Worm (Caenorhabditis elegans) whole organism, mixed stage, embryonic: Measurements from ENCODE around the gene D2062.1.

Experiments used
- blmp-1 ChIP-seq: fragments of 150-350 bp; optimal IDR thresholded peaks from 2 replicates; lab custom pipeline; 2014; ENCODE audit warnings: missing biosample characterization, missing genetic modification characterization
- ceh-39 ChIP-seq: fragments of 150-350 bp; optimal IDR thresholded peaks from 2 replicates; lab custom pipeline; 2014; ENCODE audit warnings: missing biosample characterization, missing genetic modification characterization
- ces-1 ChIP-seq: fragments of 150-350 bp; optimal IDR thresholded peaks from 2 replicates; lab custom pipeline; 2014; ENCODE audit warnings: missing biosample characterization, missing genetic modification reagents, missing genetic modification characterization
- cnd-1 ChIP-seq: fragments of 200-800 bp; sonication (Bioruptor generic); optimal IDR thresholded peaks from 2 replicates; lab custom pipeline; 2018; ENCODE audit warnings: mild to moderate bottlenecking, missing genetic modification characterization, missing compliant biosample characterization
- drap-1 ChIP-seq: fragments of 200-800 bp; sonication (Bioruptor generic); optimal IDR thresholded peaks from 3 replicates; lab custom pipeline; 2018; ENCODE audit warnings: mild to moderate bottlenecking, missing genetic modification characterization, missing compliant biosample characterization
- elt-1 ChIP-seq: sonication (generic microtip); optimal IDR thresholded peaks from 2 replicates; lab custom pipeline; 2017; ENCODE audit warnings: missing genetic modification characterization, mild to moderate bottlenecking, missing compliant biosample characterization, antibody characterized with exemption, moderate library complexity, borderline replicate concordance; ENCODE audit not compliant: insufficient read depth
- flh-1 ChIP-seq: fragments of 200-800 bp; sonication (Bioruptor generic); optimal IDR thresholded peaks from 2 replicates; lab custom pipeline; 2018; ENCODE audit warnings: mild to moderate bottlenecking, missing genetic modification characterization, moderate library complexity, missing compliant biosample characterization
- lsy-2 ChIP-seq: fragments of 150-350 bp; optimal IDR thresholded peaks from 2 replicates; lab custom pipeline; 2014; ENCODE audit warnings: missing biosample characterization, missing genetic modification characterization
- mab-5 ChIP-seq: fragments of 150-350 bp; optimal IDR thresholded peaks from 2 replicates; lab custom pipeline; 2014; ENCODE audit warnings: missing biosample characterization, missing genetic modification characterization
- nhr-12 ChIP-seq: fragments of 150-350 bp; optimal IDR thresholded peaks from 2 replicates; lab custom pipeline; 2014; ENCODE audit warnings: missing biosample characterization, missing genetic modification characterization
- nhr-2 ChIP-seq: fragments of 150-350 bp; optimal IDR thresholded peaks from 2 replicates; lab custom pipeline; 2014; ENCODE audit warnings: missing biosample characterization, missing genetic modification characterization
- nhr-237 ChIP-seq: fragments of 150-350 bp; optimal IDR thresholded peaks from 2 replicates; lab custom pipeline; 2014; ENCODE audit warnings: missing biosample characterization, missing genetic modification characterization
- nhr-28 ChIP-seq: fragments of 150-350 bp; optimal IDR thresholded peaks from 2 replicates; lab custom pipeline; 2014; ENCODE audit warnings: missing biosample characterization, missing genetic modification characterization
- nhr-76 ChIP-seq: sonication (generic microtip); optimal IDR thresholded peaks from 2 replicates; lab custom pipeline; 2017; ENCODE audit warnings: missing biosample characterization, missing genetic modification characterization
- snpc-4 ChIP-seq: fragments of 150-350 bp; optimal IDR thresholded peaks from 2 replicates; lab custom pipeline; 2014; ENCODE audit warnings: missing biosample characterization, missing genetic modification characterization
- tbx-8 ChIP-seq: fragments of 200-800 bp; sonication (Bioruptor generic); optimal IDR thresholded peaks from 2 replicates; lab custom pipeline; 2018; ENCODE audit warnings: mild to moderate bottlenecking, missing genetic modification characterization, moderate library complexity, missing compliant biosample characterization

The D2062.1 gene

ce11 chrII:2681118-2681517 lies 49.8 kb downstream of the D2062.1 start, which contains the start of gene F34D6.1:
TSS of gene F34D6.1 (minus strand) at chrII:2681218.
- TF ChIP-seq snpc-4 (tag; lab: Kevin White, UChicago) (no peak), ceh-39 (no peak), lsy-2 (tag; lab: Kevin White, UChicago) (no peak), drap-1 (GFP tag; lab: Kevin White, UChicago) (no peak), flh-1 (GFP tag; lab: Kevin White, UChicago) (no peak), nhr-28 (tag; lab: Kevin White, UChicago) (no peak), nhr-12 (no peak), nhr-76 (tag; lab: Kevin White, UChicago) (no peak), nhr-237 (tag; lab: Kevin White, UChicago) (no peak), mab-5 (tag; lab: Kevin White, UChicago) (no peak), cnd-1 (tag; lab: Kevin White, UChicago) (no peak), blmp-1 (tag; lab: Kevin White, UChicago) (no peak), nhr-2 (tag; lab: Kevin White, UChicago) (no peak), ces-1 (no peak), elt-1 (tag; lab: Kevin White, UChicago) (no peak), tbx-8 (GFP tag; lab: Kevin White, UChicago) (no peak)
